Fruit fly (Drosophila melanogaster) whole organism, embryonic: Measurements from ENCODE around the gene CG44004.

ENCODE experiments used
- CG14014 ChIP-seq: fragments of 200-800 bp; sonication (Bioruptor generic); IDR thresholded peaks from 2 replicates; pipeline ENCODE4 v1.3.6; 2022; ENCODE audit warnings: missing biosample characterization, missing genetic modification characterization
- Dip2 ChIP-seq: fragments of 200-800 bp; sonication (Bioruptor generic); IDR thresholded peaks from 2 replicates; pipeline ENCODE4 v1.3.6; 2022; ENCODE audit warnings: missing biosample characterization, missing genetic modification characterization
- cas ChIP-seq: fragments of 200-800 bp; sonication (Bioruptor generic); IDR thresholded peaks from 2 replicates; pipeline ENCODE4 v1.3.6; 2022; ENCODE audit warnings: missing biosample characterization, missing genetic modification characterization
- gce ChIP-seq: fragments of 200-800 bp; sonication (Bioruptor generic); IDR thresholded peaks from 3 replicates; pipeline ENCODE4 v1.3.6; 2022; ENCODE audit warnings: missing biosample characterization, missing genetic modification characterization
- jigr1 ChIP-seq: fragments of 200-800 bp; sonication (Bioruptor generic); IDR thresholded peaks from 3 replicates; pipeline ENCODE4 v1.3.6; 2022; ENCODE audit warnings: missing biosample characterization, missing genetic modification characterization

- TF ChIP-seq cas (GFP tag; lab: Robert Waterston, UW) (no peak), Dip2 (GFP tag; lab: Robert Waterston, UW) (no peak), CG14014 (GFP tag; lab: Robert Waterston, UW) (no peak), jigr1 (GFP tag; lab: Robert Waterston, UW) (no peak), gce (GFP tag; lab: Robert Waterston, UW) (no peak)
Measured at dm6 chr3L:18086754-18087685, 13.4 kb upstream of the CG44004 start, which contains the start of gene CG34253.
